Fruit fly (Drosophila melanogaster): Measurements from ENCODE around the gene CG17648.

Gene CG17648

DNA sequence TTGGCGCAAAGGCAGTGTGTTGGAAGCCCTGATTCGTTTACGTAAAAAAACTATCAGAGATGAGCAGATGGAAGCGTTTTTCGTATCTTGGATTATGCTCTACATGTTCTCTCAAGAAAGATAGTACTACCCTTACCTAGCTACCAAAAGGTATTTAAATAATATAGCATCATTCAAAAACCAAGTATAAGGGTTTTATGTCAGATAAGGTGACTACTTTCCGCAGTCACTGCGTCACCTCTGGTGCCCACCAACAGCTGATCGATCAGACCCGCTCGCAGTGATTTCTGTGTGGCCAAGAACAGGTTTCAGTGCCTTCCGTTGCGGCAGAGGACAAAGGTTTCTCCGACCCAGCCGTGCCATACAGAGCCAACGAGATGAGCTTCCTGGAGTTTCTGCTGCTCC is 22.5 kb upstream of the CG17648 start, which contains the start of the genes Eno and CG31937 (continued):
- TF ChIP-seq CG7928 (GFP tag; optimal IDR thresholded peaks at IDR 0.05), result peak; percentile 89
- TF ChIP-seq Rfx (GFP tag; IDR thresholded peaks at IDR 0.05), result peak; percentile 67
- no peak for TF ChIP-seq ham (GFP tag; IDR thresholded peaks at IDR 0.05)
- no peak for TF ChIP-seq CG2875 (GFP tag; optimal IDR thresholded peaks at IDR 0.05)
- peak; percentile 32; the same call in 1 of the 2 replicates for TF ChIP-seq sisA (GFP tag; IDR thresholded peaks at IDR 0.05)
- 0 out of 2 replicates have a peak, but pooled peaks have one; percentile 29 for TF ChIP-seq ssp (GFP tag; IDR thresholded peaks at IDR 0.05)
- peak; percentile 39; the same call in 1 of the 3 replicates for TF ChIP-seq ase (GFP tag; IDR thresholded peaks at IDR 0.05)
- no peak for TF ChIP-seq amos (GFP tag; IDR thresholded peaks at IDR 0.05; ENCODE audit: partially characterized antibody)
- no peak for TF ChIP-seq CG10654 (GFP tag; optimal IDR thresholded peaks at IDR 0.05)
- no peak for TF ChIP-seq CG3065 (GFP tag; optimal IDR thresholded peaks at IDR 0.05)
- no peak for TF ChIP-seq kni (GFP tag; optimal IDR thresholded peaks at IDR 0.05)
- peak; percentile 51 for TF ChIP-seq esg (GFP tag; conservative IDR thresholded peaks at IDR 0.05)
- peak; percentile 26 for TF ChIP-seq BEAF-32 (GFP tag; optimal IDR thresholded peaks at IDR 0.05)
- TF ChIP-seq hb (GFP tag; IDR thresholded peaks at IDR 0.05; ENCODE audit: partially characterized antibody), result no peak
- TF ChIP-seq sima (GFP tag; optimal IDR thresholded peaks at IDR 0.05), result no peak
- TF ChIP-seq CG2120 (GFP tag; optimal IDR thresholded peaks at IDR 0.05), result peak; percentile 88
- no peak for TF ChIP-seq mld (GFP tag; IDR thresholded peaks at IDR 0.05; ENCODE audit: partially characterized antibody)
- no peak for TF ChIP-seq abd-A (tag; optimal IDR thresholded peaks at IDR 0.05)
- TF ChIP-seq HLH4C (GFP tag; IDR thresholded peaks at IDR 0.05; ENCODE audit: partially characterized antibody), result no peak
- TF ChIP-seq so (GFP tag; IDR thresholded peaks at IDR 0.05), result 0 out of 3 replicates have a peak, but pooled peaks have one; percentile 29
- TF ChIP-seq slou (GFP tag; optimal IDR thresholded peaks at IDR 0.05), result no peak
- TF ChIP-seq ERR (GFP tag; optimal IDR thresholded peaks at IDR 0.05), result no peak
- no peak for TF ChIP-seq CG14860 (GFP tag; IDR thresholded peaks at IDR 0.05; ENCODE audit: partially characterized antibody)
- TF ChIP-seq ara (GFP tag; IDR thresholded peaks at IDR 0.05), result peak; percentile 68
- no peak for TF ChIP-seq Abd-B (GFP tag; optimal IDR thresholded peaks at IDR 0.05)
- peak; percentile 18; the same call in 1 of the 2 replicates for TF ChIP-seq CG10366 (GFP tag; IDR thresholded peaks at IDR 0.05)
- TF ChIP-seq prd (optimal IDR thresholded peaks at IDR 0.05), result no peak
- TF ChIP-seq prd (GFP tag; IDR thresholded peaks at IDR 0.05), result peak; percentile 50
- no peak for TF ChIP-seq toy (GFP tag; IDR thresholded peaks at IDR 0.05)
- TF ChIP-seq Pdp1 (GFP tag; optimal IDR thresholded peaks at IDR 0.05), result peak; percentile 22 to 98
- TF ChIP-seq da (GFP tag; optimal IDR thresholded peaks at IDR 0.05), result no peak
- TF ChIP-seq Meics (GFP tag; optimal IDR thresholded peaks at IDR 0.05), result peak; percentile 61
- no peak; the same call in 1 of the 2 replicates for TF ChIP-seq Bgb (GFP tag; IDR thresholded peaks at IDR 0.05; ENCODE audit: partially characterized antibody)
- TF ChIP-seq CG6765 (GFP tag; optimal IDR thresholded peaks at IDR 0.05), result no peak
- TF ChIP-seq pita (GFP tag; optimal IDR thresholded peaks at IDR 0.05), result no peak
- TF ChIP-seq h (optimal IDR thresholded peaks at IDR 0.05), result no peak
- no peak for TF ChIP-seq Usf (GFP tag; optimal IDR thresholded peaks at IDR 0.05)
- no peak for TF ChIP-seq CTCF (GFP tag; optimal IDR thresholded peaks at IDR 0.05)
- 0 out of 2 replicates have a peak, but pooled peaks have one; percentile 23 for TF ChIP-seq Atf6 (GFP tag; IDR thresholded peaks at IDR 0.05)
- TF ChIP-seq CG9876 (GFP tag; optimal IDR thresholded peaks at IDR 0.05), result no peak
- TF ChIP-seq CG14965 (GFP tag; optimal IDR thresholded peaks at IDR 0.05; ENCODE audit: borderline replicate concordance), result no peak
- no peak for TF ChIP-seq Dref (GFP tag; IDR thresholded peaks at IDR 0.05)
- TF ChIP-seq CG12104 (GFP tag; optimal IDR thresholded peaks at IDR 0.05), result peak; percentile 43
- TF ChIP-seq CG10979 (tag; optimal IDR thresholded peaks at IDR 0.05), result peak; percentile 3
- TF ChIP-seq nom (GFP tag; optimal IDR thresholded peaks at IDR 0.05), result peak; percentile 77
- TF ChIP-seq jigr1 (GFP tag; IDR thresholded peaks at IDR 0.05), result peak; percentile 39; the same call in 1 of the 3 replicates
- TF ChIP-seq CG1792 (GFP tag; optimal IDR thresholded peaks at IDR 0.05), result no peak
- no peak for TF ChIP-seq Rx (GFP tag; IDR thresholded peaks at IDR 0.05)
- TF ChIP-seq TFAM (GFP tag; optimal IDR thresholded peaks at IDR 0.05), result no peak
- no peak for TF ChIP-seq CG16813 (GFP tag; IDR thresholded peaks at IDR 0.05; ENCODE audit: partially characterized antibody)
- TF ChIP-seq CG11695 (GFP tag; IDR thresholded peaks at IDR 0.05), result 0 out of 3 replicates have a peak, but pooled peaks have one; percentile 31
- TF ChIP-seq CG11504 (tag; optimal IDR thresholded peaks at IDR 0.05), result peak; percentile 48
